Worm (Caenorhabditis elegans) whole organism, L2 larva: ENCODE results near the gene dhhc-5.

Experiments
- C34F6.9 ChIP-seq: fragments of 150-350 bp; optimal IDR thresholded peaks from 2 replicates; lab custom pipeline; 2014; ENCODE audit warnings: missing biosample characterization, missing genetic modification characterization
- F13H6.1 ChIP-seq: sonication (generic microtip); optimal IDR thresholded peaks from 2 replicates; lab custom pipeline; 2016; ENCODE audit warnings: missing genetic modification characterization, missing compliant biosample characterization
- R02D3.7 ChIP-seq: fragments of 150-350 bp; optimal IDR thresholded peaks from 2 replicates; lab custom pipeline; 2014; ENCODE audit warnings: missing biosample characterization, missing genetic modification characterization
- alr-1 ChIP-seq: fragments of 150-350 bp; optimal IDR thresholded peaks from 2 replicates; lab custom pipeline; 2014; ENCODE audit warnings: missing biosample characterization, missing genetic modification characterization
- aly-2 ChIP-seq: fragments of 150-350 bp; optimal IDR thresholded peaks from 2 replicates; lab custom pipeline; 2014; ENCODE audit warnings: missing biosample characterization, missing genetic modification characterization
- ama-1 ChIP-seq: fragments of 150-350 bp; optimal IDR thresholded peaks from 2 replicates; lab custom pipeline; 2018; ENCODE audit warnings: inconsistent platforms
- blmp-1 ChIP-seq: sonication (generic microtip); optimal IDR thresholded peaks from 2 replicates; lab custom pipeline; 2017; ENCODE audit warnings: missing genetic modification characterization, mild to moderate bottlenecking, missing compliant biosample characterization, antibody characterized with exemption, moderate library complexity; ENCODE audit not compliant: insufficient read depth
- ceh-16 ChIP-seq: fragments of 150-350 bp; optimal IDR thresholded peaks from 2 replicates; lab custom pipeline; 2014; ENCODE audit warnings: missing biosample characterization, missing genetic modification characterization
- crh-2 ChIP-seq: sonication (generic microtip); optimal IDR thresholded peaks from 2 replicates; lab custom pipeline; 2017; ENCODE audit warnings: missing biosample characterization, missing genetic modification characterization
- egl-27 ChIP-seq: sonication (generic microtip); optimal IDR thresholded peaks from 3 replicates; lab custom pipeline; 2017; ENCODE audit warnings: missing biosample characterization, missing genetic modification reagents, missing genetic modification characterization
- elt-1 ChIP-seq: fragments of 150-350 bp; optimal IDR thresholded peaks from 2 replicates; lab custom pipeline; 2014; ENCODE audit warnings: missing biosample characterization, missing genetic modification characterization
- elt-3 ChIP-seq: sonication (generic microtip); optimal IDR thresholded peaks from 2 replicates; lab custom pipeline; 2017; ENCODE audit warnings: missing biosample characterization, missing genetic modification characterization
- gmeb-1 ChIP-seq: fragments of 150-350 bp; optimal IDR thresholded peaks from 2 replicates; lab custom pipeline; 2014; ENCODE audit warnings: missing biosample characterization, missing genetic modification characterization
- lin-11 ChIP-seq: fragments of 150-350 bp; sonication (generic microtip); optimal IDR thresholded peaks from 2 replicates; lab custom pipeline; 2014; ENCODE audit warnings: missing biosample characterization, missing genetic modification characterization, inconsistent platforms, mixed read lengths
- lin-13 ChIP-seq: fragments of 150-350 bp; optimal IDR thresholded peaks from 2 replicates; lab custom pipeline; 2014; ENCODE audit warnings: missing biosample characterization, missing genetic modification reagents, missing genetic modification characterization
- lsy-2 ChIP-seq, 2 experiments: fragments of 150-350 bp in 1 of 2; sonication (generic microtip) in 1 of 2; optimal IDR thresholded peaks; 2 replicates each; lab custom pipeline; 2014 to 2017; ENCODE audit warnings: missing biosample characterization in 2 of 2, missing genetic modification characterization in 2 of 2
- mab-5 ChIP-seq: fragments of 150-350 bp; optimal IDR thresholded peaks from 2 replicates; lab custom pipeline; 2014; ENCODE audit warnings: missing biosample characterization, missing genetic modification characterization
- mdl-1 ChIP-seq, 2 experiments: fragments of 150-350 bp in 1 of 2; sonication (generic microtip) in 1 of 2; optimal IDR thresholded peaks; 2 replicates each; lab custom pipeline; 2017; ENCODE audit warnings: missing biosample characterization in 2 of 2, missing genetic modification characterization in 2 of 2
- nhr-11 ChIP-seq: fragments of 150-350 bp; optimal IDR thresholded peaks from 2 replicates; lab custom pipeline; 2014; ENCODE audit warnings: missing biosample characterization, missing genetic modification characterization
- nhr-12 ChIP-seq: fragments of 150-350 bp; optimal IDR thresholded peaks from 2 replicates; lab custom pipeline; 2014; ENCODE audit warnings: missing biosample characterization, missing genetic modification characterization
- nhr-129 ChIP-seq: fragments of 150-350 bp; optimal IDR thresholded peaks from 2 replicates; lab custom pipeline; 2014; ENCODE audit warnings: missing biosample characterization, missing genetic modification characterization
- nhr-21 ChIP-seq: fragments of 150-350 bp; optimal IDR thresholded peaks from 2 replicates; lab custom pipeline; 2014; ENCODE audit warnings: missing biosample characterization, missing genetic modification characterization
- nhr-23 ChIP-seq: fragments of 150-350 bp; optimal IDR thresholded peaks from 2 replicates; lab custom pipeline; 2014; ENCODE audit warnings: missing biosample characterization, missing genetic modification reagents, missing genetic modification characterization
- nhr-25 ChIP-seq: fragments of 150-350 bp; sonication (generic microtip); optimal IDR thresholded peaks from 3 replicates; lab custom pipeline; 2014; ENCODE audit warnings: missing biosample characterization, missing genetic modification characterization
- nhr-6 ChIP-seq: fragments of 150-350 bp; optimal IDR thresholded peaks from 2 replicates; lab custom pipeline; 2014; ENCODE audit warnings: missing biosample characterization, missing genetic modification characterization
- nhr-77 ChIP-seq: fragments of 150-350 bp; optimal IDR thresholded peaks from 2 replicates; lab custom pipeline; 2014; ENCODE audit warnings: missing biosample characterization, missing genetic modification characterization
- peb-1 ChIP-seq: fragments of 150-350 bp; optimal IDR thresholded peaks from 2 replicates; lab custom pipeline; 2014; ENCODE audit warnings: missing biosample characterization, missing genetic modification characterization
- sma-3 ChIP-seq: sonication (generic microtip); optimal IDR thresholded peaks from 2 replicates; lab custom pipeline; 2016; ENCODE audit warnings: missing genetic modification reagents, missing genetic modification characterization, missing compliant biosample characterization
- sma-9 ChIP-seq, 2 experiments: fragments of 150-350 bp in 1 of 2; sonication (generic microtip) in 1 of 2; optimal IDR thresholded peaks; 2 replicates each; lab custom pipeline; 2014 to 2016; ENCODE audit warnings: missing genetic modification characterization in 2 of 2, mild to moderate bottlenecking in 1 of 2, missing biosample characterization in 1 of 2, missing compliant biosample characterization in 1 of 2, missing genetic modification reagents in 1 of 2, moderate library complexity in 1 of 2
- snpc-4 ChIP-seq: fragments of 150-350 bp; optimal IDR thresholded peaks from 2 replicates; lab custom pipeline; 2014; ENCODE audit warnings: missing biosample characterization, missing genetic modification characterization
- unc-39 ChIP-seq: fragments of 150-350 bp; optimal IDR thresholded peaks from 2 replicates; lab custom pipeline; 2014; ENCODE audit warnings: missing biosample characterization, missing genetic modification characterization
- unc-55 ChIP-seq: fragments of 150-350 bp; sonication (generic microtip); optimal IDR thresholded peaks from 3 replicates; lab custom pipeline; 2014; ENCODE audit warnings: missing biosample characterization, missing genetic modification reagents, missing genetic modification characterization
- unc-62 ChIP-seq: fragments of 150-350 bp; optimal IDR thresholded peaks from 2 replicates; lab custom pipeline; 2014; ENCODE audit warnings: missing biosample characterization, missing genetic modification reagents, missing genetic modification characterization
- zag-1 ChIP-seq: fragments of 150-350 bp; optimal IDR thresholded peaks from 2 replicates; lab custom pipeline; 2014; ENCODE audit warnings: missing biosample characterization, missing genetic modification characterization
- ztf-11 ChIP-seq: sonication (generic microtip); optimal IDR thresholded peaks from 2 replicates; lab custom pipeline; 2017; ENCODE audit warnings: missing biosample characterization, missing genetic modification characterization
- ztf-4 ChIP-seq: fragments of 150-350 bp; optimal IDR thresholded peaks from 2 replicates; lab custom pipeline; 2014; ENCODE audit warnings: missing biosample characterization, missing genetic modification characterization

The dhhc-5 gene

ce11 chrIII:6884203-6884602 lies 35.3 kb upstream of the dhhc-5 start, which contains the start of gene med-2:
TSS of gene med-2 (plus strand) at chrIII:6884503.
- TF ChIP-seq peb-1 = no peak
- TF ChIP-seq ama-1 (lab: Kevin White, UChicago) = no peak
- no peak for TF ChIP-seq C34F6.9 (tag; lab: Kevin White, UChicago)
- TF ChIP-seq zag-1 (tag; lab: Kevin White, UChicago) = no peak
- TF ChIP-seq elt-1 (tag; lab: Kevin White, UChicago) = no peak
- TF ChIP-seq lsy-2 (tag; optimal IDR thresholded peaks at IDR 0.05; lab: Kevin White, UChicago) = no peak
- no peak for TF ChIP-seq sma-3 (GFP tag; lab: Kevin White, UChicago)
- TF ChIP-seq nhr-6 (tag; lab: Kevin White, UChicago) = no peak
- no peak for TF ChIP-seq gmeb-1 (tag; lab: Kevin White, UChicago)
- no peak for TF ChIP-seq snpc-4 (tag; lab: Kevin White, UChicago)
- no peak for TF ChIP-seq ztf-11

ce11 chrIII:6881745-6882144 lies 32.9 kb upstream of the dhhc-5 start:
- TF ChIP-seq blmp-1 (tag; lab: Kevin White, UChicago) (no peak), sma-3 (GFP tag; lab: Kevin White, UChicago) (no peak), nhr-12 (tag; lab: Kevin White, UChicago) (no peak), lsy-2 (tag; optimal IDR thresholded peaks at IDR 0.05; lab: Kevin White, UChicago) (no peak), gmeb-1 (tag; lab: Kevin White, UChicago) (no peak), unc-55 (GFP tag; lab: Kevin White, UChicago) (no peak), nhr-129 (tag; lab: Kevin White, UChicago) (no peak), ztf-4 (tag; lab: Kevin White, UChicago) (no peak), nhr-21 (no peak), elt-3 (no peak), egl-27 (tag; lab: Kevin White, UChicago) (no peak), nhr-23 (tag; lab: Kevin White, UChicago) (no peak), R02D3.7 (tag; lab: Kevin White, UChicago) (no peak)

ce11 chrIII:6880797-6881196 lies 31.9 kb upstream of the dhhc-5 start, which contains the start of gene K04C2.7:
TSS of gene K04C2.7 (plus strand) at chrIII:6881097.
- no peak for TF ChIP-seq nhr-77 (tag; lab: Kevin White, UChicago)
- no peak for TF ChIP-seq ama-1 (lab: Kevin White, UChicago)
- TF ChIP-seq elt-1 (tag; lab: Kevin White, UChicago) = no peak
- TF ChIP-seq unc-39 (tag; lab: Kevin White, UChicago) = no peak
- no peak for TF ChIP-seq nhr-11 (tag; lab: Kevin White, UChicago)
- TF ChIP-seq mab-5 (tag; lab: Kevin White, UChicago) = no peak
- TF ChIP-seq peb-1 = no peak
- peak; percentile 5 for TF ChIP-seq nhr-21
- TF ChIP-seq lsy-2 (tag; optimal IDR thresholded peaks at IDR 0.05; lab: Kevin White, UChicago) = peak in 1 of 2 experiments; percentile 4
- no peak for TF ChIP-seq nhr-25 (tag; lab: Kevin White, UChicago)
- no peak for TF ChIP-seq nhr-23 (tag; lab: Kevin White, UChicago)
- TF ChIP-seq, all 48 proteins: peak for 2

- no peak for TF ChIP-seq zag-1 (tag; lab: Kevin White, UChicago)
- TF ChIP-seq nhr-6 (tag; lab: Kevin White, UChicago) = peak; percentile 2
- TF ChIP-seq ztf-11 = no peak
- TF ChIP-seq ztf-4 (tag; lab: Kevin White, UChicago) = peak; percentile 24
- TF ChIP-seq lsy-2 (tag; optimal IDR thresholded peaks at IDR 0.05; lab: Kevin White, UChicago) = peak in 1 of 2 experiments; percentile 59
- TF ChIP-seq nhr-11 (tag; lab: Kevin White, UChicago) = no peak
- no peak for TF ChIP-seq nhr-25 (tag; lab: Kevin White, UChicago)
- no peak for TF ChIP-seq nhr-21
- peak; percentile 47 for TF ChIP-seq sma-9 (GFP tag; optimal IDR thresholded peaks at IDR 0.05; lab: Kevin White, UChicago)
- TF ChIP-seq sma-9 (tag; optimal IDR thresholded peaks at IDR 0.05; lab: Kevin White, UChicago) = no peak
- TF ChIP-seq ama-1 (lab: Kevin White, UChicago) = peak; percentile 23
- peak; percentile 36 for TF ChIP-seq nhr-129 (tag; lab: Kevin White, UChicago)
- TF ChIP-seq F13H6.1 = peak; percentile 38
- no peak for TF ChIP-seq lin-11 (tag; lab: Kevin White, UChicago)
- TF ChIP-seq lin-13 (GFP tag; lab: Kevin White, UChicago) = peak; percentile 68
These were observed 24.9 kb upstream of the dhhc-5 start for ce11 chrIII:6873724-6874123.

- TF ChIP-seq aly-2 (tag; lab: Kevin White, UChicago) (no peak), lin-11 (tag; lab: Kevin White, UChicago) (no peak), blmp-1 (tag; lab: Kevin White, UChicago) (peak; percentile 46), unc-62 (GFP tag; lab: Kevin White, UChicago) (no peak), gmeb-1 (tag; lab: Kevin White, UChicago) (no peak), crh-2 (tag; lab: Kevin White, UChicago) (peak; percentile 29), ceh-16 (tag; lab: Kevin White, UChicago) (no peak), nhr-23 (tag; lab: Kevin White, UChicago) (no peak), lsy-2 (tag; optimal IDR thresholded peaks at IDR 0.05; lab: Kevin White, UChicago) (peak in 1 of 2 experiments; percentile 10), unc-55 (GFP tag; lab: Kevin White, UChicago) (no peak), nhr-129 (tag; lab: Kevin White, UChicago) (no peak), nhr-11 (tag; lab: Kevin White, UChicago) (no peak), alr-1 (tag; lab: Kevin White, UChicago) (no peak), nhr-6 (tag; lab: Kevin White, UChicago) (no peak), nhr-77 (tag; lab: Kevin White, UChicago) (no peak), nhr-25 (tag; lab: Kevin White, UChicago) (peak; percentile 7), mdl-1 (tag; optimal IDR thresholded peaks at IDR 0.05; lab: Kevin White, UChicago) (no peak), ztf-4 (tag; lab: Kevin White, UChicago) (no peak), lin-13 (GFP tag; lab: Kevin White, UChicago) (no peak), nhr-21 (peak; percentile 11), sma-9 (GFP tag; optimal IDR thresholded peaks at IDR 0.05; lab: Kevin White, UChicago) (peak; percentile 70), sma-9 (tag; optimal IDR thresholded peaks at IDR 0.05; lab: Kevin White, UChicago) (no peak), sma-3 (GFP tag; lab: Kevin White, UChicago) (no peak)
- TF ChIP-seq, all 48 proteins: peak for 6
These were observed 23.8 kb upstream of the dhhc-5 start, which contains the start of gene K04C2.3 for ce11 chrIII:6872534-6873150. TSS of gene K04C2.3 (plus strand) at chrIII:6873089.
